Fruit fly (Drosophila melanogaster): ENCODE data around the gene Irk3.
A peak's percentile ranks its signal among the peaks of the same experiment; 100 is the strongest.

The Irk3 gene

dm6 chr2L:18693877-18694723 is 19.4 kb downstream of the Irk3 start (continued):
- peak; percentile 40; the same call in 1 of the 3 replicates for TF ChIP-seq CG7357 (GFP tag; IDR thresholded peaks at IDR 0.05)
- peak; percentile 32; the same call in 1 of the 3 replicates for TF ChIP-seq knrl (GFP tag; IDR thresholded peaks at IDR 0.05; ENCODE audit: partially characterized antibody)
- peak; percentile 52 for TF ChIP-seq CG8944 (GFP tag; optimal IDR thresholded peaks at IDR 0.05)
- no peak for TF ChIP-seq CG12104 (GFP tag; optimal IDR thresholded peaks at IDR 0.05)
- peak; percentile 52 for TF ChIP-seq Rx (GFP tag; IDR thresholded peaks at IDR 0.05)
- TF ChIP-seq CG15011 (GFP tag; optimal IDR thresholded peaks at IDR 0.05) = no peak
- TF ChIP-seq lab (GFP tag; optimal IDR thresholded peaks at IDR 0.05) = peak; percentile 81
- no peak for TF ChIP-seq hbn (GFP tag; IDR thresholded peaks at IDR 0.05; ENCODE audit: partially characterized antibody)
- peak; percentile 49; the same call in 1 of the 3 replicates for TF ChIP-seq sr (GFP tag; IDR thresholded peaks at IDR 0.05)
- TF ChIP-seq CG4820 (GFP tag; optimal IDR thresholded peaks at IDR 0.05) = peak; percentile 39
- TF ChIP-seq Dek (tag; optimal IDR thresholded peaks at IDR 0.05) = peak; percentile 36
- peak; percentile 28 for TF ChIP-seq CG5180 (GFP tag; optimal IDR thresholded peaks at IDR 0.05)
- TF ChIP-seq gsb (GFP tag; IDR thresholded peaks at IDR 0.05) = 0 out of 2 replicates have a peak, but pooled peaks have one; percentile 16
- no peak for TF ChIP-seq fru (optimal IDR thresholded peaks at IDR 0.05)
- TF ChIP-seq so (GFP tag; IDR thresholded peaks at IDR 0.05) = peak; percentile 53
- TF ChIP-seq Dad (GFP tag; optimal IDR thresholded peaks at IDR 0.05) = peak; percentile 49
- TF ChIP-seq Ets97D (GFP tag; optimal IDR thresholded peaks at IDR 0.05) = peak; percentile 57
- TF ChIP-seq CG1602 (GFP tag; optimal IDR thresholded peaks at IDR 0.05) = peak; percentile 39
- no peak for TF ChIP-seq bigmax (GFP tag; optimal IDR thresholded peaks at IDR 0.05)
- peak in 1 of 3 experiments; percentile 23 for TF ChIP-seq lola (GFP tag; optimal IDR thresholded peaks at IDR 0.05)
- peak; percentile 65 for TF ChIP-seq CG2120 (GFP tag; optimal IDR thresholded peaks at IDR 0.05)
- no peak for TF ChIP-seq insv (GFP tag; optimal IDR thresholded peaks at IDR 0.05)
- TF ChIP-seq Max (GFP tag; optimal IDR thresholded peaks at IDR 0.05) = peak; percentile 18
- TF ChIP-seq B-H2 (GFP tag; optimal IDR thresholded peaks at IDR 0.05) = peak; percentile 75
- TF ChIP-seq disco-r (GFP tag; optimal IDR thresholded peaks at IDR 0.05) = peak; percentile 3
- TF ChIP-seq CG13624 (GFP tag; optimal IDR thresholded peaks at IDR 0.05) = peak; percentile 90
- peak; percentile 68 for TF ChIP-seq org-1 (GFP tag; optimal IDR thresholded peaks at IDR 0.05)
- peak; percentile 62; the same call in 1 of the 2 replicates for TF ChIP-seq CG31441 (GFP tag; IDR thresholded peaks at IDR 0.05)
- peak; percentile 60 for TF ChIP-seq ap (GFP tag; IDR thresholded peaks at IDR 0.05)
- peak; percentile 14 for TF ChIP-seq trem (tag; optimal IDR thresholded peaks at IDR 0.05)
- TF ChIP-seq CG30431 (GFP tag; optimal IDR thresholded peaks at IDR 0.05) = no peak
- TF ChIP-seq twi (tag; optimal IDR thresholded peaks at IDR 0.05) = no peak
- TF ChIP-seq Antp (GFP tag; optimal IDR thresholded peaks at IDR 0.05) = peak; percentile 74
- TF ChIP-seq CG43689 (GFP tag; IDR thresholded peaks at IDR 0.05) = peak; percentile 70
- 0 out of 2 replicates have a peak, but pooled peaks have one; percentile 5 for TF ChIP-seq toy (GFP tag; IDR thresholded peaks at IDR 0.05)
- TF ChIP-seq Hmr (GFP tag; optimal IDR thresholded peaks at IDR 0.05) = peak; percentile 63
- peak; percentile 51 for TF ChIP-seq CG1233 (GFP tag; optimal IDR thresholded peaks at IDR 0.05)
- TF ChIP-seq Lim3 (GFP tag; IDR thresholded peaks at IDR 0.05) = no peak
- TF ChIP-seq lilli (GFP tag; optimal IDR thresholded peaks at IDR 0.05) = peak; percentile 79
- peak; percentile 41 for TF ChIP-seq NK7.1 (GFP tag; optimal IDR thresholded peaks at IDR 0.05)
- TF ChIP-seq CG4328 (GFP tag; optimal IDR thresholded peaks at IDR 0.05) = peak; percentile 50
- TF ChIP-seq z (GFP tag; IDR thresholded peaks at IDR 0.05) = no peak
- TF ChIP-seq emc (GFP tag; optimal IDR thresholded peaks at IDR 0.05) = no peak
- 0 out of 3 replicates have a peak, but pooled peaks have one; percentile 37 for TF ChIP-seq CG11093 (GFP tag; IDR thresholded peaks at IDR 0.05)
- no peak for TF ChIP-seq cg (GFP tag; optimal IDR thresholded peaks at IDR 0.05)
- TF ChIP-seq CG15601 (tag; optimal IDR thresholded peaks at IDR 0.05) = no peak
- peak; percentile 80 for TF ChIP-seq Rfx (GFP tag; IDR thresholded peaks at IDR 0.05)
- TF ChIP-seq CG17802 (tag; optimal IDR thresholded peaks at IDR 0.05) = peak; percentile 37
- peak; percentile 53 for TF ChIP-seq HLH54F (GFP tag; optimal IDR thresholded peaks at IDR 0.05)

All from whole organism, embryonic.